Fruit fly (Drosophila melanogaster) whole organism, wandering third instar larva: Measurements from ENCODE around the gene Pde6.

ENCODE experiments used
- Abd-B ChIP-seq: fragments of >200 bp; optimal IDR thresholded peaks from 2 replicates; lab custom pipeline; 2017; ENCODE audit warnings: missing biosample characterization, missing genetic modification characterization
- CG32264 ChIP-seq: fragments of 200-800 bp; sonication (Bioruptor generic); optimal IDR thresholded peaks from 2 replicates; lab custom pipeline; 2016; ENCODE audit warnings: missing biosample characterization, missing genetic modification characterization
- CrebA ChIP-seq: fragments of 200-800 bp; sonication (Bioruptor generic); optimal IDR thresholded peaks from 2 replicates; lab custom pipeline; 2016; ENCODE audit warnings: missing biosample characterization, mild to moderate bottlenecking, missing genetic modification characterization, borderline replicate concordance
- Dif ChIP-seq: fragments of 200-275, 200-300 bp; sonication (Bioruptor generic); optimal IDR thresholded peaks from 2 replicates; lab custom pipeline; 2018; ENCODE audit warnings: missing biosample characterization, missing genetic modification characterization; ENCODE audit not compliant: partially characterized antibody
- HLH106 ChIP-seq: fragments of 200-800 bp; optimal IDR thresholded peaks from 3 replicates; lab custom pipeline; 2019; ENCODE audit warnings: missing biosample characterization, mild to moderate bottlenecking, missing genetic modification characterization, moderate library complexity
- Hnf4 ChIP-seq: fragments of 200-800 bp; sonication (Bioruptor generic); optimal IDR thresholded peaks from 2 replicates; lab custom pipeline; 2016; ENCODE audit warnings: missing biosample characterization, mild to moderate bottlenecking, missing genetic modification characterization
- Hr78 ChIP-seq: fragments of >200 bp; optimal IDR thresholded peaks from 2 replicates; lab custom pipeline; 2017; ENCODE audit warnings: missing biosample characterization, missing genetic modification characterization
- Jra ChIP-seq: sonication (Bioruptor generic); optimal IDR thresholded peaks from 2 replicates; lab custom pipeline; 2016; ENCODE audit warnings: missing biosample characterization, missing genetic modification characterization
- Mio ChIP-seq: sonication (Bioruptor generic); optimal IDR thresholded peaks from 2 replicates; lab custom pipeline; 2016; ENCODE audit warnings: missing biosample characterization, missing genetic modification characterization
- Myc ChIP-seq: fragments of >200 bp; optimal IDR thresholded peaks from 2 replicates; lab custom pipeline; 2017
- N ChIP-seq: fragments of >200 bp; optimal IDR thresholded peaks from 2 replicates; lab custom pipeline; 2018; ENCODE audit warnings: missing biosample characterization, missing external identifiers, missing genetic modification characterization
- OdsH ChIP-seq: fragments of 200-800 bp; sonication (Bioruptor generic); optimal IDR thresholded peaks from 2 replicates; lab custom pipeline; 2016; ENCODE audit warnings: missing biosample characterization, mild to moderate bottlenecking, missing genetic modification characterization
- Rel ChIP-seq, 2 experiments: fragments of 200-800 bp; sonication (Bioruptor generic) in 1 of 2; optimal IDR thresholded peaks; 2 replicates in 1 of 2; 3 replicates in 1 of 2; lab custom pipeline; 2016 to 2019; ENCODE audit warnings: mild to moderate bottlenecking in 2 of 2, missing biosample characterization in 2 of 2, missing genetic modification characterization in 2 of 2, moderate library complexity in 1 of 2
- Sp1 ChIP-seq: fragments of 200-800 bp; sonication (Bioruptor generic); optimal IDR thresholded peaks from 3 replicates; lab custom pipeline; 2019; ENCODE audit warnings: missing biosample characterization, mild to moderate bottlenecking, missing genetic modification characterization, moderate library complexity
- br ChIP-seq: fragments of 200-800 bp; sonication (Bioruptor generic); optimal IDR thresholded peaks from 2 replicates; lab custom pipeline; 2016; ENCODE audit warnings: missing biosample characterization, missing genetic modification characterization
- dmrt93B ChIP-seq: fragments of 200-800 bp; sonication (Bioruptor generic); optimal IDR thresholded peaks from 2 replicates; lab custom pipeline; 2018; ENCODE audit warnings: missing biosample characterization, mild to moderate bottlenecking, missing genetic modification characterization
- dsf ChIP-seq: sonication (Bioruptor generic); optimal IDR thresholded peaks from 2 replicates; lab custom pipeline; 2016; ENCODE audit warnings: missing biosample characterization, missing genetic modification characterization, borderline replicate concordance
- ey ChIP-seq: fragments of 200-800 bp; sonication (Bioruptor generic); optimal IDR thresholded peaks from 2 replicates; lab custom pipeline; 2016; ENCODE audit warnings: missing biosample characterization, missing genetic modification characterization
- foxo ChIP-seq, 2 experiments: fragments of 200-800 bp; sonication (Bioruptor generic); optimal IDR thresholded peaks; 2 replicates in 1 of 2; 3 replicates in 1 of 2; lab custom pipeline; 2016 to 2017; ENCODE audit warnings: missing biosample characterization in 2 of 2, missing genetic modification characterization in 2 of 2
- fru ChIP-seq: fragments of 200-800 bp; sonication (Bioruptor generic); optimal IDR thresholded peaks from 3 replicates; lab custom pipeline; 2016; ENCODE audit warnings: missing biosample characterization, mild to moderate bottlenecking, missing genetic modification characterization
- h ChIP-seq: fragments of 200-800 bp; sonication (Bioruptor generic); optimal IDR thresholded peaks from 3 replicates; lab custom pipeline; 2016; ENCODE audit warnings: missing biosample characterization, mild to moderate bottlenecking, missing genetic modification characterization
- lola ChIP-seq: fragments of >200 bp; optimal IDR thresholded peaks from 2 replicates; lab custom pipeline; 2017; ENCODE audit warnings: missing biosample characterization, missing genetic modification characterization
- psq ChIP-seq: fragments of 200-800 bp; sonication (Bioruptor generic); optimal IDR thresholded peaks from 3 replicates; lab custom pipeline; 2017; ENCODE audit warnings: missing biosample characterization, mild to moderate bottlenecking, missing genetic modification characterization, moderate library complexity
- rgr ChIP-seq: fragments of 200-800 bp; sonication (Bioruptor generic); optimal IDR thresholded peaks from 3 replicates; lab custom pipeline; 2016; ENCODE audit warnings: missing biosample characterization, mild to moderate bottlenecking, missing genetic modification characterization
- sage ChIP-seq: fragments of 200-800 bp; sonication (Bioruptor generic); optimal IDR thresholded peaks from 2 replicates; lab custom pipeline; 2016; ENCODE audit warnings: missing biosample characterization, mild to moderate bottlenecking, missing genetic modification characterization
- sv ChIP-seq: fragments of 200-800 bp; sonication (Bioruptor generic); optimal IDR thresholded peaks from 3 replicates; lab custom pipeline; 2016; ENCODE audit warnings: missing biosample characterization, missing genetic modification characterization
- tai ChIP-seq: sonication (Bioruptor generic); optimal IDR thresholded peaks from 2 replicates; lab custom pipeline; 2016; ENCODE audit warnings: missing biosample characterization, missing genetic modification characterization
- usp ChIP-seq: fragments of >200 bp; optimal IDR thresholded peaks from 2 replicates; lab custom pipeline; 2017; ENCODE audit warnings: missing biosample characterization, missing genetic modification characterization
- woc ChIP-seq: sonication (Bioruptor generic); optimal IDR thresholded peaks from 2 replicates; lab custom pipeline; 2016; ENCODE audit warnings: missing biosample characterization, mild to moderate bottlenecking, missing genetic modification characterization

The Pde6 gene

DNA sequence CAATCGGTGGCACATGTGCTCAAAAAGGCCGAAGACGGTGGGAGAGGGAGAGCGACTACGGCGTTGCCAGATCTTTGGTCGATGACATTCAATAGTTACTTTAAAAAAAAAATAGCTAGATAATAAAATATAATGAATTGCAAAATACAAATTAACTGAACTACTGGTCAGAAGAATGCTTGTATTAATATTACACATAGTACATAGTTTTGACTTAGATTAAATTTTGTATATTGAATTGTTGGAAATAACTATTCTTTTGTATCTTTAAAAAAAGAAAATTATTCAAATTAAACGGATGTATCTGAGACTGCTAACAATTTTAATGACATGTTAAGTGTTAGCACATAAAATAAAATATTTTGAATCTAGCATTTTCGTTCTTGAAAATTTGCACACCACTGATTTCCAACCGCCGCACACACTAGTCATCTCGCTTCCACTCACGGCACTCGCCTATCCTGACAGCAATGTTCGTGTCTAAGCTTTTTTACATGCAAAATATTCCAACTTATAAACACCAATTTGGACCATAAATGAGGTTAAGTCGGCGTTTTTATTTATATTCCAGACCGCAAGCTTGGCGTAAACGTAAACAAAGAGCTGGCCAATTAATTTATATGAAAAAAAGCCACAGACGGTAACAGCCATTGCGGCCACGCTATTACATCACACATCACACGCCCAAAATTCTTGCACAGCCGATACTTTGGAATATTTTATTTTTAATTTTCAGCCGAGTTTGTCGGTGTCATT, 17.0 kb upstream of the Pde6 start:
- peak; percentile 65 for TF ChIP-seq Jra (GFP tag; lab: Kevin White, UChicago)
- TF ChIP-seq CG32264 (GFP tag; lab: Kevin White, UChicago) = no peak
- TF ChIP-seq N = no peak
- peak; percentile 94 for TF ChIP-seq psq (GFP tag; lab: Kevin White, UChicago)
- TF ChIP-seq OdsH (GFP tag; lab: Kevin White, UChicago) = peak; percentile 75
- TF ChIP-seq foxo (GFP tag; optimal IDR thresholded peaks at IDR 0.05; lab: Kevin White, UChicago) = peak in 1 of 2 experiments; percentile 86
- peak; percentile 50 for TF ChIP-seq sv
- TF ChIP-seq Rel (GFP tag; optimal IDR thresholded peaks at IDR 0.05; lab: Kevin White, UChicago) = no peak
- no peak for TF ChIP-seq Rel (tag; optimal IDR thresholded peaks at IDR 0.05; lab: Kevin White, UChicago)
- peak; percentile 74 for TF ChIP-seq rgr (GFP tag; lab: Kevin White, UChicago)
- peak; percentile 69 for TF ChIP-seq ey (GFP tag; lab: Kevin White, UChicago)
- peak; percentile 66 for TF ChIP-seq Hnf4 (GFP tag; lab: Kevin White, UChicago)
- TF ChIP-seq lola (GFP tag; lab: Kevin White, UChicago) = no peak
- peak; percentile 61 for TF ChIP-seq dmrt93B
- TF ChIP-seq dsf (GFP tag; lab: Kevin White, UChicago) = peak; percentile 14
- peak; percentile 68 for TF ChIP-seq woc
- peak; percentile 87 for TF ChIP-seq Myc (lab: Kevin White, UChicago)
- peak; percentile 60 for TF ChIP-seq fru (GFP tag; lab: Kevin White, UChicago)
- peak; percentile 47 for TF ChIP-seq br (GFP tag; lab: Kevin White, UChicago)
- peak; percentile 74 for TF ChIP-seq HLH106 (tag; lab: Kevin White, UChicago)
- peak; percentile 70 for TF ChIP-seq Sp1 (GFP tag; lab: Kevin White, UChicago)
- peak; percentile 61 for TF ChIP-seq h (GFP tag; lab: Kevin White, UChicago)
- no peak for TF ChIP-seq usp

DNA sequence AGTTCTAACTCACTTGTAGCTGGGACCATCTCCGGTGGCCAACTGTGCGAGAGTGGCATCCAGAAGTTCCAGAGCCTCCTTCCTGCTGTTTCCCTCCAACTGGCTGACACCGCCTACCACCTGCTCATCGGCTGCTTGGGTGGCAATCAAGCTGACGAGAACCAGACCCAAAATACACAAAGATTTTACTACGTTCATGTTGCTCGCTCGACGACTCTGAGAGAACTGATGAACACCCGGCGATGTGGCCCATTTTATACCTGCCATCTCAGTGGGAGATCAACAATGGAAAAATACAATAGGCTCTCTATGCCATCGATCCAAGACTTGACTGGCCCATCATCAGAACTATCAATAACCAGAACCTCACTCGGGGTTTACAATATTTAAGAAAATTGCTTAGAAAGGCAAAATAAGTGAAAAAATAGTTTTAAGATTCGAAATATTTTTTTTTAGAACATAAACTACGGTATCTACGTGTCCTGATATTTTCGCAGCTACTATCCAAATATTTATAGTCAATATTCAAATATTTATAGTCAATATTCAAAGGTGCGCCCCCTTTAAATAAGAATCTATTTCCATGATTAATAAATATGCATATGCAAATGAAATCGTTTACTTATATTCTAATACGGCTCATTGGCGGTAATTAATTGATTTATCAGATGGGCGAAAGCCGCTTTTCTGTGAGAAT, 11.5 kb upstream of the Pde6 start, which contains the start of gene Cys:
Gene Cys (minus strand): TSS at position 234 of the 697 bp plus-strand sequence.
- peak; percentile 69 for TF ChIP-seq Dif
- peak; percentile 3 for TF ChIP-seq rgr (GFP tag; lab: Kevin White, UChicago)
- no peak for TF ChIP-seq h (GFP tag; lab: Kevin White, UChicago)
- no peak for TF ChIP-seq Mio (GFP tag; lab: Kevin White, UChicago)
- no peak for TF ChIP-seq CrebA (GFP tag; lab: Kevin White, UChicago)
- TF ChIP-seq Abd-B (GFP tag; lab: Kevin White, UChicago) = no peak
- no peak for TF ChIP-seq psq (GFP tag; lab: Kevin White, UChicago)
- no peak for TF ChIP-seq tai (GFP tag; lab: Kevin White, UChicago)
- peak; percentile 11 for TF ChIP-seq Hnf4 (GFP tag; lab: Kevin White, UChicago)
- TF ChIP-seq Hr78 (GFP tag; lab: Kevin White, UChicago) = no peak

DNA sequence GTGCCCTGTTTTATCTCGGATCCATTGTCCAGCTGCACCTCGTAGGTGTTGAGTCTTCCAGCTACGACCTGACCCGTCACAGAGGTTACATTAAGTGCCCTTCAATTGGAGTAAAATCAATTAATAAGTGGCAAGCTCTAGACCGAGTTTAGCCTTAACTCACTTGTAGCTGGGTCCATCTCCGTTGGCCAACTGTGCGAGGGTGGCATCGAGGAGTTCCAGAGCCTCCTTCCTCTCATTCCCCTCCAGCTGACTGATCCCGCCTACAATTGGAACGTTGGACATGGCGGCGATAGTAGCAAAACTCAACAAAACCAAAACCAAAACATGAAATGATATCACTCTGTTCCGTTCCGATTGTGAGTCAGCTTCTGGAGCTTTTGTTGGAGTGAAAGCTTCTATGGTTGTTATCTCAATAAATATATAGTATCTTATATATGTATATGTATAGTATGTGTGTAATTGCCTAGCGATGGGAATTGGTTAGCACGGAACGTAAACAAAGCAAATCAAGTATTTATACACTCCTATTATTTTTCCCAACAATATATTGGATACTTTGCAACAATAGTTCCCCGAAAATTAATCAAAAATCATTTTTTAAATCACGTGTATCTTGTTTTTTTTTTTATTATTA, 10.5 kb upstream of the Pde6 start, which contains the start of gene CG8066:
Gene CG8066 (minus strand): TSS at position 347 of the 637 bp plus-strand sequence.
- TF ChIP-seq Jra (GFP tag; lab: Kevin White, UChicago) (peak; percentile 18), Rel (GFP tag; optimal IDR thresholded peaks at IDR 0.05; lab: Kevin White, UChicago) (peak; percentile 28), Rel (tag; optimal IDR thresholded peaks at IDR 0.05; lab: Kevin White, UChicago) (no peak), sv (no peak), sage (peak; percentile 65), ey (GFP tag; lab: Kevin White, UChicago) (peak; percentile 3), CrebA (GFP tag; lab: Kevin White, UChicago) (peak; percentile 53), Hnf4 (GFP tag; lab: Kevin White, UChicago) (peak; percentile 6), foxo (GFP tag; optimal IDR thresholded peaks at IDR 0.05; lab: Kevin White, UChicago) (peak in 1 of 2 experiments; percentile 37), rgr (GFP tag; lab: Kevin White, UChicago) (peak; percentile 25), OdsH (GFP tag; lab: Kevin White, UChicago) (no peak)

DNA sequence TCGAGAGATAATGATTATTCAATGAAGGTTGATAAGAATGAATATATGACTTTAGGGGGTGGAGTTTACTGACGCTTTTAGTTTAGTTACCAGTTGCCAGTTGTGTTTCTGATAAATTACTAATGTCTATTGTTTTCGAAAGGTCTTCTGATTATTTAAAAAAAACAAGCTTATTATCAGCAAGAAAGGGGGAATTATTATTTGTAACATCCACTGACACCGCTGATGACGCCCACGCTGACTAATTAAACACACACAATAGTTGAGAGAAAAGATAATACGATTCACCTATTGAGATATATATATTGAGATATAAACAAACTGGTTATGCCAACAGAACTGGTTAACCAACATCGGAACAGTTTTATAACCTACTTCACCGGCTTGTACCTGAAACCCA, 9.7 kb upstream of the Pde6 start:
- TF ChIP-seq br (GFP tag; lab: Kevin White, UChicago) (no peak), Dif (no peak)
- TF ChIP-seq, all 38 proteins: peak for 0
